Worm (Caenorhabditis elegans) whole organism, L4/young adult: ENCODE data around the gene fbxa-137.

Experiments used
- W03F9.2 ChIP-seq: fragments of 150-350 bp; optimal IDR thresholded peaks from 2 replicates; lab custom pipeline; 2014; ENCODE audit warnings: missing biosample characterization, missing genetic modification characterization
- dao-5 ChIP-seq: sonication (generic microtip); optimal IDR thresholded peaks from 2 replicates; lab custom pipeline; 2016; ENCODE audit warnings: missing genotype, missing genetic modification characterization, moderate library complexity, missing compliant biosample characterization
- him-1 ChIP-seq: sonication (generic microtip); optimal IDR thresholded peaks from 2 replicates; lab custom pipeline; 2016; ENCODE audit warnings: missing genotype, missing genetic modification reagents, missing genetic modification characterization, missing compliant biosample characterization

- TF ChIP-seq W03F9.2 (no peak), him-1 (tag; lab: Kevin White, UChicago) (no peak), dao-5 (tag; lab: Kevin White, UChicago) (no peak)
Measured at ce11 chrV:2260660-2261059, 18.0 kb upstream of the fbxa-137 start, which contains the start of gene F41B5.12.
